Worm (Caenorhabditis elegans) whole organism, mixed stage, embryonic: Measurements from ENCODE around the gene B0244.5.

ENCODE experiments used
- nhr-2 ChIP-seq: fragments of 150-350 bp; optimal IDR thresholded peaks from 2 replicates; lab custom pipeline; 2014; ENCODE audit warnings: missing biosample characterization, missing genetic modification characterization
- nhr-237 ChIP-seq: fragments of 150-350 bp; optimal IDR thresholded peaks from 2 replicates; lab custom pipeline; 2014; ENCODE audit warnings: missing biosample characterization, missing genetic modification characterization
- unc-39 ChIP-seq: fragments of 150-350 bp; optimal IDR thresholded peaks from 2 replicates; lab custom pipeline; 2014; ENCODE audit warnings: missing biosample characterization, missing genetic modification characterization
- ztf-11 ChIP-seq: fragments of 150-350 bp; optimal IDR thresholded peaks from 2 replicates; lab custom pipeline; 2014; ENCODE audit warnings: missing biosample characterization, missing genetic modification characterization

DNA sequence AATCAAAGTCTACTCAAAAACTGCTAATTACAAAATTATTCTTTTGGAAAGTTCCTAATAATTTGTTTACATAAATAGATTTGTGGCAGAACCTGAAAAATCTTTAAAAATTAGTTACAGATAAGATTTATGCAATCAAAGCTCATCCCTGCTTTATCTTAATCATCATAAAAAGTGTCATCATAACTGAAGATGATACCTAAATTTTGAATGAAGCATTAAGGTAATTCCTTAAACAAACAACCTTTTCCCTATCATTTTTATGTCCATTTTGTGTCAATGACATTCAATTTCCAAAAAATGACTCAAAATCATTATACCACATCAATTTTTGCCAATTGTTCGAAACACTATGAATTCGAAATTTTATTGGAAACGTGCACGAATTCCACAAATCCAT is 7.0 kb upstream of the B0244.5 start, which contains the start of gene B0244.6:
- TF ChIP-seq nhr-237 (tag; lab: Kevin White, UChicago) (no peak), unc-39 (tag; lab: Kevin White, UChicago) (no peak), ztf-11 (tag; lab: Kevin White, UChicago) (no peak), nhr-2 (tag; lab: Kevin White, UChicago) (no peak)
